Fruit fly (Drosophila melanogaster) whole organism, embryonic: ENCODE data around the gene BTBD9.

Experiments
- ATbp ChIP-seq: fragments of 200-800 bp; sonication (Bioruptor generic); optimal IDR thresholded peaks from 2 replicates; lab custom pipeline; 2017; ENCODE audit warnings: missing biosample characterization, mild to moderate bottlenecking, missing genetic modification characterization, missing genetic modification reagents
- B-H1 ChIP-seq: fragments of 200-800 bp; sonication (Bioruptor generic); IDR thresholded peaks from 3 replicates; pipeline ENCODE4 v1.3.6; 2022; ENCODE audit warnings: missing biosample characterization, missing genetic modification characterization
- Bdp1 ChIP-seq: fragments of 200-800 bp; sonication (Bioruptor generic); optimal IDR thresholded peaks from 3 replicates; lab custom pipeline; 2016; ENCODE audit warnings: missing biosample characterization, missing genetic modification characterization
- CG10543 ChIP-seq: fragments of 200-800 bp; sonication (Bioruptor generic); optimal IDR thresholded peaks from 3 replicates; lab custom pipeline; 2017; ENCODE audit warnings: missing biosample characterization, mild to moderate bottlenecking, missing genetic modification characterization, moderate library complexity
- CG10959 ChIP-seq: fragments of 200-800 bp; sonication (Bioruptor generic); IDR thresholded peaks from 2 replicates; pipeline ENCODE4 v1.3.6; 2022; ENCODE audit warnings: missing biosample characterization, missing genetic modification characterization
- CG11398 ChIP-seq: fragments of 200-800 bp; sonication (Bioruptor generic); optimal IDR thresholded peaks from 2 replicates; lab custom pipeline; 2016; ENCODE audit warnings: missing biosample characterization, missing genetic modification characterization
- CG11504 ChIP-seq: fragments of 200-800 bp; sonication (Bioruptor generic); optimal IDR thresholded peaks from 3 replicates; lab custom pipeline; 2019; ENCODE audit warnings: missing biosample characterization, mild to moderate bottlenecking, missing genetic modification characterization, moderate library complexity
- CG11696 ChIP-seq: fragments of 200-800 bp; sonication (Bioruptor generic); IDR thresholded peaks from 2 replicates; pipeline ENCODE4 v1.3.6; 2022; ENCODE audit warnings: missing biosample characterization, missing genetic modification characterization
- CG13123 ChIP-seq: fragments of 200-800 bp; sonication (Bioruptor generic); optimal IDR thresholded peaks from 2 replicates; lab custom pipeline; 2016; ENCODE audit warnings: missing biosample characterization, missing genetic modification characterization
- CG13624 ChIP-seq: fragments of 200-800 bp; sonication (Bioruptor generic); optimal IDR thresholded peaks from 2 replicates; lab custom pipeline; 2016; ENCODE audit warnings: missing biosample characterization, missing genetic modification characterization
- CG14710 ChIP-seq: fragments of 200-800 bp; sonication (Bioruptor generic); optimal IDR thresholded peaks from 3 replicates; lab custom pipeline; 2019; ENCODE audit warnings: missing biosample characterization, mild to moderate bottlenecking, missing genetic modification characterization, moderate library complexity
- CG15479 ChIP-seq: fragments of 200-800 bp; sonication (Bioruptor generic); optimal IDR thresholded peaks from 3 replicates; lab custom pipeline; 2019; ENCODE audit warnings: missing biosample characterization, mild to moderate bottlenecking, missing genetic modification characterization, moderate library complexity
- CG17186 ChIP-seq: fragments of 200-800 bp; sonication (Bioruptor generic); optimal IDR thresholded peaks from 3 replicates; lab custom pipeline; 2017; ENCODE audit warnings: missing biosample characterization, missing genetic modification reagents, missing genetic modification characterization
- CG17328 ChIP-seq: fragments of 200-800 bp; sonication (Bioruptor generic); IDR thresholded peaks from 2 replicates; pipeline ENCODE4 v1.3.6; 2022; ENCODE audit warnings: missing biosample characterization, missing genetic modification characterization
- CG18619 ChIP-seq: fragments of 200-800 bp; sonication (Bioruptor generic); optimal IDR thresholded peaks from 3 replicates; lab custom pipeline; 2017; ENCODE audit warnings: missing biosample characterization, mild to moderate bottlenecking, missing genetic modification characterization
- CG18764 ChIP-seq: fragments of 200-800 bp; sonication (Bioruptor generic); optimal IDR thresholded peaks from 3 replicates; lab custom pipeline; 2016; ENCODE audit warnings: missing biosample characterization, missing genetic modification characterization
- CG32772 ChIP-seq: fragments of 200-800 bp; sonication (Bioruptor generic); IDR thresholded peaks from 2 replicates; pipeline ENCODE4 v1.3.6; 2022; ENCODE audit warnings: missing biosample characterization, missing genetic modification characterization
- CG4328 ChIP-seq: fragments of 200-800 bp; sonication (Bioruptor generic); optimal IDR thresholded peaks from 3 replicates; lab custom pipeline; 2017; ENCODE audit warnings: missing biosample characterization, missing genetic modification reagents, missing genetic modification characterization
- CG4404 ChIP-seq: fragments of 200-800 bp; sonication (Bioruptor generic); IDR thresholded peaks from 2 replicates; pipeline ENCODE4 v1.3.6; 2022; ENCODE audit warnings: missing biosample characterization, missing genetic modification characterization
- CG5180 ChIP-seq: fragments of 200-800 bp; sonication (Bioruptor generic); optimal IDR thresholded peaks from 3 replicates; lab custom pipeline; 2017; ENCODE audit warnings: missing biosample characterization, missing genetic modification characterization, mild to moderate bottlenecking, moderate library complexity, missing genetic modification reagents
- CG5245 ChIP-seq: fragments of 200-800 bp; sonication (Bioruptor generic); optimal IDR thresholded peaks from 3 replicates; lab custom pipeline; 2016; ENCODE audit warnings: missing biosample characterization, missing genetic modification characterization
- CG7372 ChIP-seq: fragments of 200-800 bp; sonication (Bioruptor generic); IDR thresholded peaks from 2 replicates; pipeline ENCODE4 v1.3.6; 2022; ENCODE audit warnings: missing biosample characterization, missing genetic modification characterization
- CG7556 ChIP-seq: fragments of 200-800 bp; sonication (Bioruptor generic); optimal IDR thresholded peaks from 2 replicates; lab custom pipeline; 2017; ENCODE audit warnings: missing biosample characterization, mild to moderate bottlenecking, missing genetic modification characterization
- CG8765 ChIP-seq: fragments of 200-800 bp; sonication (Bioruptor generic); IDR thresholded peaks from 2 replicates; pipeline ENCODE4 v1.3.6; 2022; ENCODE audit warnings: missing biosample characterization, missing genetic modification characterization
- CG9437 ChIP-seq: fragments of 200-800 bp; sonication (Bioruptor generic); optimal IDR thresholded peaks from 2 replicates; lab custom pipeline; 2018; ENCODE audit warnings: missing biosample characterization, mild to moderate bottlenecking, missing genetic modification characterization
- CG9609 ChIP-seq: fragments of 200-800 bp; sonication (Bioruptor generic); optimal IDR thresholded peaks from 3 replicates; lab custom pipeline; 2016; ENCODE audit warnings: missing biosample characterization, missing genetic modification characterization
- CG9932 ChIP-seq: fragments of 200-800 bp; sonication (Bioruptor generic); IDR thresholded peaks from 2 replicates; pipeline ENCODE4 v1.3.6; 2022; ENCODE audit warnings: missing biosample characterization, missing genetic modification characterization
- HLHmδ ChIP-seq: fragments of 200-800 bp; sonication (Bioruptor generic); optimal IDR thresholded peaks from 2 replicates; lab custom pipeline; 2018; ENCODE audit warnings: missing biosample characterization, mild to moderate bottlenecking, missing genetic modification characterization, moderate library complexity
- Hr78 ChIP-seq, 2 experiments: fragments of 200-800 bp in 1 of 2; fragments of >200 bp in 1 of 2; sonication (Bioruptor generic) in 1 of 2; optimal IDR thresholded peaks; 2 replicates each; lab custom pipeline; 2017 to 2019; ENCODE audit warnings: missing biosample characterization in 2 of 2, missing genetic modification characterization in 2 of 2, mild to moderate bottlenecking in 1 of 2, moderate library complexity in 1 of 2
- MESR4 ChIP-seq: fragments of 200-800 bp; sonication (Bioruptor generic); optimal IDR thresholded peaks from 2 replicates; lab custom pipeline; 2018; ENCODE audit warnings: missing biosample characterization, mild to moderate bottlenecking, missing genetic modification characterization, moderate library complexity
- Xbp1 ChIP-seq: fragments of 200-800 bp; sonication (Bioruptor generic); optimal IDR thresholded peaks from 3 replicates; lab custom pipeline; 2016; ENCODE audit warnings: missing biosample characterization, mild to moderate bottlenecking, missing genetic modification characterization
- Xrp1 ChIP-seq: fragments of 200-800 bp; sonication (Bioruptor generic); IDR thresholded peaks from 2 replicates; pipeline ENCODE4 v1.3.6; 2022; ENCODE audit warnings: missing biosample characterization, missing genetic modification characterization
- az2 ChIP-seq: fragments of 200-800 bp; sonication (Bioruptor generic); optimal IDR thresholded peaks from 3 replicates; lab custom pipeline; 2016; ENCODE audit warnings: missing biosample characterization, missing genetic modification characterization
- bab2 ChIP-seq: fragments of 200-800 bp; sonication (Bioruptor generic); optimal IDR thresholded peaks from 2 replicates; lab custom pipeline; 2016; ENCODE audit warnings: missing biosample characterization, missing genetic modification characterization
- bcd ChIP-seq: fragments of 200-800 bp; sonication (Bioruptor generic); optimal IDR thresholded peaks from 2 replicates; lab custom pipeline; 2017; ENCODE audit warnings: missing biosample characterization, mild to moderate bottlenecking, missing genetic modification characterization
- bigmax ChIP-seq: fragments of 200-800 bp; sonication (Bioruptor generic); optimal IDR thresholded peaks from 2 replicates; lab custom pipeline; 2018; ENCODE audit warnings: missing biosample characterization, mild to moderate bottlenecking, missing genetic modification characterization
- dmrt99B ChIP-seq: fragments of 200-800 bp; sonication (Bioruptor generic); optimal IDR thresholded peaks from 2 replicates; lab custom pipeline; 2018; ENCODE audit warnings: missing biosample characterization, mild to moderate bottlenecking, missing genetic modification characterization, moderate library complexity
- emc ChIP-seq: fragments of 200-800 bp; sonication (Bioruptor generic); optimal IDR thresholded peaks from 2 replicates; lab custom pipeline; 2016; ENCODE audit warnings: missing biosample characterization, missing genetic modification characterization
- fu2 ChIP-seq: fragments of 200-800 bp; sonication (Bioruptor generic); optimal IDR thresholded peaks from 2 replicates; lab custom pipeline; 2016; ENCODE audit warnings: missing biosample characterization, missing genetic modification characterization
- gce ChIP-seq: fragments of 200-800 bp; sonication (Bioruptor generic); IDR thresholded peaks from 3 replicates; pipeline ENCODE4 v1.3.6; 2022; ENCODE audit warnings: missing biosample characterization, missing genetic modification characterization
- jing ChIP-seq: fragments of 200-800 bp; sonication (Bioruptor generic); optimal IDR thresholded peaks from 2 replicates; lab custom pipeline; 2018; ENCODE audit warnings: missing biosample characterization, mild to moderate bottlenecking, missing genetic modification characterization
- mirr ChIP-seq: fragments of 200-800 bp; sonication (Bioruptor generic); optimal IDR thresholded peaks from 3 replicates; lab custom pipeline; 2018; ENCODE audit warnings: missing biosample characterization, mild to moderate bottlenecking, missing genetic modification characterization
- nau ChIP-seq: fragments of 200-800 bp; sonication (Bioruptor generic); optimal IDR thresholded peaks from 3 replicates; lab custom pipeline; 2017; ENCODE audit warnings: missing biosample characterization, mild to moderate bottlenecking, missing genetic modification characterization, missing genetic modification reagents
- repo ChIP-seq: fragments of 200-800 bp; sonication (Bioruptor generic); optimal IDR thresholded peaks from 2 replicates; lab custom pipeline; 2016; ENCODE audit warnings: missing biosample characterization, missing genetic modification characterization
- schlank ChIP-seq: fragments of 200-800 bp; sonication (Bioruptor generic); optimal IDR thresholded peaks from 2 replicates; lab custom pipeline; 2018; ENCODE audit warnings: missing biosample characterization, mild to moderate bottlenecking, missing genetic modification characterization
- sisA ChIP-seq: fragments of 200-800 bp; sonication (Bioruptor generic); IDR thresholded peaks from 2 replicates; pipeline ENCODE4 v1.3.6; 2022; ENCODE audit warnings: missing biosample characterization, missing genetic modification characterization
- tap ChIP-seq: fragments of 200-800 bp; optimal IDR thresholded peaks from 3 replicates; lab custom pipeline; 2019; ENCODE audit warnings: missing biosample characterization, mild to moderate bottlenecking, missing genetic modification characterization, moderate library complexity
- trh ChIP-seq: fragments of 200-800 bp; sonication (Bioruptor generic); optimal IDR thresholded peaks from 2 replicates; lab custom pipeline; 2016; ENCODE audit warnings: missing biosample characterization, missing genetic modification characterization
- tup ChIP-seq: fragments of 200-800 bp; sonication (Bioruptor generic); optimal IDR thresholded peaks from 2 replicates; lab custom pipeline; 2016; ENCODE audit warnings: missing biosample characterization, mild to moderate bottlenecking, missing genetic modification characterization, moderate library complexity

Gene BTBD9

DNA sequence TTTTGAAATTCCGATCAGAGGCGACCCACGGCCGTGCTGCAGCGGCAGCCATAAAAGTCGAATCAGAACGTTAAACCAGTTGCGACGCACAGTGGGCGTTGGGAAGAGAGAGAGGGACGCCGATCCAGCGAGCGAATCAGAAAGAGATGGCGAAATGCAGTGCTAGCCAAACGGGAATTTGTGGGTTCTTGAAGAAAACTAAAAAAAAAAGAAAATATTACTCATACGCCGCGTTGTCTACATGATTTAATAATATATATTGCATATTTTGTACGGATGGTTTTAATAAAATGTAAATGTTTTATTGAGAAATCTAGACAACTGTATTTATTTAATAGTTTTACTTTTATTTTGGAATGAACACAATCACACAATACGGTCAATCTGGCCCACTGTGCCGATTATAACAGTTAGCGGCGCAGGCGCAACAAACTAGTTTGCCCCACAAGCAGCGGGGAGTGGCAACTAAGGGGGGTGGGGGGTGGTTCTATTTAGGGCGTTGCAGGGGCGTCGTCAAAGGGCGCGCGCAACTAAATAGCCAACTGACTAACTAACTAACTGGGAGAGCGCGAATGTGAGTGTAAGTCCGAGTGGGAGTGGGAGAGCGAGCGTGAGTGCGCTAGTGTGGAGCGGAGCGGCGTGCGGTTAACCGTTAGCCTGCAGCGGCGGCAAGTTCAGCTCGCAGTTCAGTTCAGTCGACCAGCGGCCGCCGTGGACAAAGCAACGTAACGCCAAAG lies 3.7 kb downstream of the BTBD9 start, which contains the start of gene CG15211 (continued):
- peak; percentile 67 for TF ChIP-seq CG18619 (GFP tag; lab: Kevin White, UChicago)
- TF ChIP-seq CG8765 = no peak
- TF ChIP-seq CG18764 (GFP tag; lab: Kevin White, UChicago) = peak; percentile 39
- TF ChIP-seq repo = peak; percentile 28
- no peak for TF ChIP-seq tup (GFP tag; lab: Kevin White, UChicago)
- TF ChIP-seq bigmax (GFP tag; lab: Kevin White, UChicago) = no peak
- peak; percentile 79 for TF ChIP-seq CG11504 (tag; lab: Kevin White, UChicago)
- peak; percentile 77 for TF ChIP-seq az2 (GFP tag; lab: Kevin White, UChicago)
- TF ChIP-seq CG13624 (GFP tag; lab: Kevin White, UChicago) = no peak
- TF ChIP-seq CG5180 (GFP tag; lab: Kevin White, UChicago) = peak; percentile 68
- TF ChIP-seq Hr78 (GFP tag; optimal IDR thresholded peaks at IDR 0.05; lab: Kevin White, UChicago) = peak in 1 of 2 experiments; percentile 79
- TF ChIP-seq B-H1 (GFP tag; lab: Robert Waterston, UW) = peak; percentile 31
- TF ChIP-seq dmrt99B (tag; lab: Kevin White, UChicago) = peak; percentile 82
- peak; percentile 78 for TF ChIP-seq CG14710 (tag; lab: Kevin White, UChicago)
- peak; percentile 30 for TF ChIP-seq CG5245 (GFP tag; lab: Kevin White, UChicago)
- peak; percentile 31 for TF ChIP-seq tap (tag; lab: Kevin White, UChicago)
- peak; percentile 73 for TF ChIP-seq Xbp1 (GFP tag; lab: Kevin White, UChicago)
- peak; percentile 49 for TF ChIP-seq trh
- TF ChIP-seq bab2 (GFP tag; lab: Kevin White, UChicago) = no peak
- no peak for TF ChIP-seq schlank (tag; lab: Kevin White, UChicago)
- TF ChIP-seq CG7556 = peak; percentile 89
- peak; percentile 19 for TF ChIP-seq mirr
- peak; percentile 48 for TF ChIP-seq CG9932
- TF ChIP-seq fu2 (GFP tag; lab: Kevin White, UChicago) = no peak
- peak; percentile 4 for TF ChIP-seq nau (GFP tag; lab: Kevin White, UChicago)
- TF ChIP-seq CG4328 (GFP tag; lab: Kevin White, UChicago) = peak; percentile 49
- TF ChIP-seq gce (GFP tag; lab: Robert Waterston, UW) = peak; percentile 31; the same call in 1 of the 3 replicates
- TF ChIP-seq CG10959 (GFP tag; lab: Robert Waterston, UW) = 0 out of 2 replicates have a peak, but pooled peaks have one; percentile 17
- no peak for TF ChIP-seq CG11398
- TF ChIP-seq bcd = peak; percentile 74
- peak; percentile 3 for TF ChIP-seq CG9609
- peak; percentile 72 for TF ChIP-seq Xrp1
- TF ChIP-seq CG4404 (GFP tag; lab: Robert Waterston, UW) = no peak
- peak; percentile 87 for TF ChIP-seq CG7372 (GFP tag; lab: Robert Waterston, UW)
- peak; percentile 66 for TF ChIP-seq ATbp (GFP tag; lab: Kevin White, UChicago)
- TF ChIP-seq CG11696 = 0 out of 2 replicates have a peak, but pooled peaks have one; percentile 17
- no peak for TF ChIP-seq CG10543 (GFP tag; lab: Kevin White, UChicago)
- TF ChIP-seq sisA = peak; percentile 55
- TF ChIP-seq emc (GFP tag; lab: Kevin White, UChicago) = no peak
- TF ChIP-seq CG17186 = no peak
- no peak for TF ChIP-seq CG13123 (GFP tag; lab: Kevin White, UChicago)
- TF ChIP-seq HLHmδ (GFP tag; lab: Kevin White, UChicago) = peak; percentile 9
- peak; percentile 70 for TF ChIP-seq CG32772 (GFP tag; lab: Robert Waterston, UW)
- TF ChIP-seq CG17328 (GFP tag; lab: Robert Waterston, UW) = peak; percentile 60
- TF ChIP-seq Bdp1 (GFP tag; lab: Kevin White, UChicago) = no peak
- no peak for TF ChIP-seq jing (GFP tag; lab: Kevin White, UChicago)
- no peak for TF ChIP-seq CG15479
- no peak for TF ChIP-seq MESR4 (GFP tag; lab: Kevin White, UChicago)
- peak; percentile 70 for TF ChIP-seq CG9437 (GFP tag; lab: Kevin White, UChicago)
